Worm (Caenorhabditis elegans) whole organism, L2 larva: ENCODE data around the gene irld-7.

ENCODE experiments used
- C34F6.9 ChIP-seq: fragments of 150-350 bp; optimal IDR thresholded peaks from 2 replicates; lab custom pipeline; 2014; ENCODE audit warnings: missing biosample characterization, missing genetic modification characterization
- F13H6.1 ChIP-seq: sonication (generic microtip); optimal IDR thresholded peaks from 2 replicates; lab custom pipeline; 2016; ENCODE audit warnings: missing genetic modification characterization, missing compliant biosample characterization
- R02D3.7 ChIP-seq: fragments of 150-350 bp; optimal IDR thresholded peaks from 2 replicates; lab custom pipeline; 2014; ENCODE audit warnings: missing biosample characterization, missing genetic modification characterization
- Y55F3AM.14 ChIP-seq: fragments of 200-800 bp; sonication (Bioruptor generic); optimal IDR thresholded peaks from 2 replicates; lab custom pipeline; 2018; ENCODE audit warnings: mild to moderate bottlenecking, missing genetic modification characterization, missing compliant biosample characterization
- ZK546.5 ChIP-seq: sonication (generic microtip); optimal IDR thresholded peaks from 2 replicates; lab custom pipeline; 2017; ENCODE audit warnings: missing biosample characterization, missing genetic modification characterization
- alr-1 ChIP-seq: fragments of 150-350 bp; optimal IDR thresholded peaks from 2 replicates; lab custom pipeline; 2014; ENCODE audit warnings: missing biosample characterization, missing genetic modification characterization
- aly-2 ChIP-seq: fragments of 150-350 bp; optimal IDR thresholded peaks from 2 replicates; lab custom pipeline; 2014; ENCODE audit warnings: missing biosample characterization, missing genetic modification characterization
- ama-1 ChIP-seq: fragments of 150-350 bp; optimal IDR thresholded peaks from 2 replicates; lab custom pipeline; 2018; ENCODE audit warnings: inconsistent platforms
- blmp-1 ChIP-seq: sonication (generic microtip); optimal IDR thresholded peaks from 2 replicates; lab custom pipeline; 2017; ENCODE audit warnings: missing genetic modification characterization, mild to moderate bottlenecking, missing compliant biosample characterization, antibody characterized with exemption, moderate library complexity; ENCODE audit not compliant: insufficient read depth
- ceh-16 ChIP-seq: fragments of 150-350 bp; optimal IDR thresholded peaks from 2 replicates; lab custom pipeline; 2014; ENCODE audit warnings: missing biosample characterization, missing genetic modification characterization
- crh-2 ChIP-seq: sonication (generic microtip); optimal IDR thresholded peaks from 2 replicates; lab custom pipeline; 2017; ENCODE audit warnings: missing biosample characterization, missing genetic modification characterization
- dmd-4 ChIP-seq: sonication (generic microtip); optimal IDR thresholded peaks from 2 replicates; lab custom pipeline; 2017; ENCODE audit warnings: missing biosample characterization, missing genetic modification characterization
- elt-1 ChIP-seq: fragments of 150-350 bp; optimal IDR thresholded peaks from 2 replicates; lab custom pipeline; 2014; ENCODE audit warnings: missing biosample characterization, missing genetic modification characterization
- elt-3 ChIP-seq: sonication (generic microtip); optimal IDR thresholded peaks from 2 replicates; lab custom pipeline; 2017; ENCODE audit warnings: missing biosample characterization, missing genetic modification characterization
- fos-1 ChIP-seq: fragments of 150-350 bp; optimal IDR thresholded peaks from 2 replicates; lab custom pipeline; 2014; ENCODE audit warnings: missing biosample characterization, missing genetic modification characterization
- gmeb-1 ChIP-seq: fragments of 150-350 bp; optimal IDR thresholded peaks from 2 replicates; lab custom pipeline; 2014; ENCODE audit warnings: missing biosample characterization, missing genetic modification characterization
- lin-11 ChIP-seq: fragments of 150-350 bp; sonication (generic microtip); optimal IDR thresholded peaks from 2 replicates; lab custom pipeline; 2014; ENCODE audit warnings: missing biosample characterization, missing genetic modification characterization, inconsistent platforms, mixed read lengths
- lin-39 ChIP-seq: fragments of 150-350 bp; optimal IDR thresholded peaks from 2 replicates; lab custom pipeline; 2014; ENCODE audit warnings: missing biosample characterization, missing genetic modification reagents, missing genetic modification characterization
- lsy-2 ChIP-seq, 2 experiments: fragments of 150-350 bp in 1 of 2; sonication (generic microtip) in 1 of 2; optimal IDR thresholded peaks; 2 replicates each; lab custom pipeline; 2014 to 2017; ENCODE audit warnings: missing biosample characterization in 2 of 2, missing genetic modification characterization in 2 of 2
- mab-5 ChIP-seq: fragments of 150-350 bp; optimal IDR thresholded peaks from 2 replicates; lab custom pipeline; 2014; ENCODE audit warnings: missing biosample characterization, missing genetic modification characterization
- mdl-1 ChIP-seq, 2 experiments: fragments of 150-350 bp in 1 of 2; sonication (generic microtip) in 1 of 2; optimal IDR thresholded peaks; 2 replicates each; lab custom pipeline; 2017; ENCODE audit warnings: missing biosample characterization in 2 of 2, missing genetic modification characterization in 2 of 2
- nhr-10 ChIP-seq: sonication (generic microtip); optimal IDR thresholded peaks from 2 replicates; lab custom pipeline; 2017; ENCODE audit warnings: missing biosample characterization, missing genetic modification characterization
- nhr-11 ChIP-seq: fragments of 150-350 bp; optimal IDR thresholded peaks from 2 replicates; lab custom pipeline; 2014; ENCODE audit warnings: missing biosample characterization, missing genetic modification characterization
- nhr-12 ChIP-seq: fragments of 150-350 bp; optimal IDR thresholded peaks from 2 replicates; lab custom pipeline; 2014; ENCODE audit warnings: missing biosample characterization, missing genetic modification characterization
- nhr-21 ChIP-seq: fragments of 150-350 bp; optimal IDR thresholded peaks from 2 replicates; lab custom pipeline; 2014; ENCODE audit warnings: missing biosample characterization, missing genetic modification characterization
- nhr-23 ChIP-seq: fragments of 150-350 bp; optimal IDR thresholded peaks from 2 replicates; lab custom pipeline; 2014; ENCODE audit warnings: missing biosample characterization, missing genetic modification reagents, missing genetic modification characterization
- nhr-237 ChIP-seq: fragments of 150-350 bp; optimal IDR thresholded peaks from 2 replicates; lab custom pipeline; 2014; ENCODE audit warnings: missing biosample characterization, missing genetic modification characterization
- nhr-25 ChIP-seq: fragments of 150-350 bp; sonication (generic microtip); optimal IDR thresholded peaks from 3 replicates; lab custom pipeline; 2014; ENCODE audit warnings: missing biosample characterization, missing genetic modification characterization
- nhr-6 ChIP-seq: fragments of 150-350 bp; optimal IDR thresholded peaks from 2 replicates; lab custom pipeline; 2014; ENCODE audit warnings: missing biosample characterization, missing genetic modification characterization
- nhr-77 ChIP-seq: fragments of 150-350 bp; optimal IDR thresholded peaks from 2 replicates; lab custom pipeline; 2014; ENCODE audit warnings: missing biosample characterization, missing genetic modification characterization
- peb-1 ChIP-seq: fragments of 150-350 bp; optimal IDR thresholded peaks from 2 replicates; lab custom pipeline; 2014; ENCODE audit warnings: missing biosample characterization, missing genetic modification characterization
- sem-4 ChIP-seq: fragments of 150-350 bp; optimal IDR thresholded peaks from 2 replicates; lab custom pipeline; 2014; ENCODE audit warnings: missing biosample characterization, missing genetic modification reagents, missing genetic modification characterization
- skn-1 ChIP-seq: sonication (generic microtip); optimal IDR thresholded peaks from 2 replicates; lab custom pipeline; 2017; ENCODE audit warnings: missing biosample characterization, missing genetic modification characterization
- sma-3 ChIP-seq: sonication (generic microtip); optimal IDR thresholded peaks from 2 replicates; lab custom pipeline; 2016; ENCODE audit warnings: missing genetic modification reagents, missing genetic modification characterization, missing compliant biosample characterization
- sma-9 ChIP-seq, 2 experiments: fragments of 150-350 bp in 1 of 2; sonication (generic microtip) in 1 of 2; optimal IDR thresholded peaks; 2 replicates each; lab custom pipeline; 2014 to 2016; ENCODE audit warnings: missing genetic modification characterization in 2 of 2, mild to moderate bottlenecking in 1 of 2, missing biosample characterization in 1 of 2, missing compliant biosample characterization in 1 of 2, missing genetic modification reagents in 1 of 2, moderate library complexity in 1 of 2
- snpc-4 ChIP-seq: fragments of 150-350 bp; optimal IDR thresholded peaks from 2 replicates; lab custom pipeline; 2014; ENCODE audit warnings: missing biosample characterization, missing genetic modification characterization
- unc-39 ChIP-seq: fragments of 150-350 bp; optimal IDR thresholded peaks from 2 replicates; lab custom pipeline; 2014; ENCODE audit warnings: missing biosample characterization, missing genetic modification characterization
- unc-55 ChIP-seq: fragments of 150-350 bp; sonication (generic microtip); optimal IDR thresholded peaks from 3 replicates; lab custom pipeline; 2014; ENCODE audit warnings: missing biosample characterization, missing genetic modification reagents, missing genetic modification characterization
- unc-62 ChIP-seq: fragments of 150-350 bp; optimal IDR thresholded peaks from 2 replicates; lab custom pipeline; 2014; ENCODE audit warnings: missing biosample characterization, missing genetic modification reagents, missing genetic modification characterization
- zag-1 ChIP-seq: fragments of 150-350 bp; optimal IDR thresholded peaks from 2 replicates; lab custom pipeline; 2014; ENCODE audit warnings: missing biosample characterization, missing genetic modification characterization
- ztf-1 ChIP-seq: fragments of 200-800 bp; sonication (Bioruptor generic); conservative IDR thresholded peaks from 2 replicates; pipeline ENCODE4 v1.3.6; 2022; ENCODE audit warnings: missing genetic modification characterization, missing compliant biosample characterization
- ztf-11 ChIP-seq: sonication (generic microtip); optimal IDR thresholded peaks from 2 replicates; lab custom pipeline; 2017; ENCODE audit warnings: missing biosample characterization, missing genetic modification characterization
- ztf-4 ChIP-seq: fragments of 150-350 bp; optimal IDR thresholded peaks from 2 replicates; lab custom pipeline; 2014; ENCODE audit warnings: missing biosample characterization, missing genetic modification characterization

The irld-7 gene

ce11 chrIV:6590029-6590428, at the start of gene irld-7, which contains the start of gene lec-11:
Gene irld-7, plus strand, starts transcription at chrIV:6590360.
Gene lec-11, minus strand, starts transcription at chrIV:6590154.
- peak; percentile 93 for TF ChIP-seq fos-1 (tag; lab: Kevin White, UChicago)
- no peak for TF ChIP-seq nhr-6
- peak; percentile 25 for TF ChIP-seq sma-9 (GFP tag; optimal IDR thresholded peaks at IDR 0.05; lab: Kevin White, UChicago)
- no peak for TF ChIP-seq sma-9 (tag; optimal IDR thresholded peaks at IDR 0.05; lab: Kevin White, UChicago)

ce11 chrIV:6541435-6541834, 48.7 kb upstream of the irld-7 start, which contains the start of gene C01G5.25:
Gene C01G5.25, plus strand, starts transcription at chrIV:6541684.
- TF ChIP-seq unc-55 (GFP tag; lab: Kevin White, UChicago) (peak; percentile 50), ama-1 (no peak), lsy-2 (tag; optimal IDR thresholded peaks at IDR 0.05; lab: Kevin White, UChicago) (peak in 1 of 2 experiments; percentile 9)

DNA sequence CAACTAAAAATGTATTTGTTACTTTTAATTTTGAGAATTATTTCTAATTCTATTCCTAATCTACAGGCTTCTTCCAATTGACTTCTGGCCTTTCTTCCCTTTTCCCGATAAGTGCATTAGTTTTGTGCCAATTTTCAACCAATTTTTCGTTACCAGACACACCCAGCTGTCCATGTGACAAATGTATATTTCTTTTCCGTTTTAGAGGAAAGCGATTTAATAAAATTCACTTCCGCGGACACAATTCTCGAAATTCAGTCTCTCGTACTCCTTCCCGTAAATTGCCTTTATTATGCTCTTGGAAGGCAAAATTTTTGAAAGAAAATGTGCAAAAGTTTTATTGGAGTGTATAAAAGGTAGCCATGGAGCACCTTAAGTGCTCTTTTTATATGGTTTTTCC, 47.2 kb upstream of the irld-7 start:
- peak; percentile 7 for TF ChIP-seq C34F6.9
- peak in 1 of 2 experiments; percentile 13 for TF ChIP-seq lsy-2 (tag; optimal IDR thresholded peaks at IDR 0.05; lab: Kevin White, UChicago)
- peak; percentile 27 for TF ChIP-seq sma-9 (GFP tag; optimal IDR thresholded peaks at IDR 0.05; lab: Kevin White, UChicago)
- no peak for TF ChIP-seq sma-9 (tag; optimal IDR thresholded peaks at IDR 0.05; lab: Kevin White, UChicago)
- no peak for TF ChIP-seq sma-3 (GFP tag; lab: Kevin White, UChicago)
- TF ChIP-seq unc-62 (GFP tag; lab: Kevin White, UChicago), result no peak
- TF ChIP-seq zag-1 (tag; lab: Kevin White, UChicago), result no peak
- TF ChIP-seq ztf-4 (tag; lab: Kevin White, UChicago), result no peak

ce11 chrIV:6547397-6547796, 42.8 kb upstream of the irld-7 start:
- TF ChIP-seq C34F6.9, result no peak
- TF ChIP-seq lin-39 (tag; lab: Kevin White, UChicago), result peak; percentile 11
- no peak for TF ChIP-seq peb-1
- peak; percentile 0 for TF ChIP-seq zag-1 (tag; lab: Kevin White, UChicago)

ce11 chrIV:6548609-6549008, 41.6 kb upstream of the irld-7 start, which contains the start of gene fan-1:
Gene fan-1, plus strand, starts transcription at chrIV:6548686.
- TF ChIP-seq nhr-21, result peak; percentile 23
- TF ChIP-seq mdl-1 (tag; optimal IDR thresholded peaks at IDR 0.05; lab: Kevin White, UChicago), result no peak
- peak; percentile 9 for TF ChIP-seq nhr-25
- no peak for TF ChIP-seq nhr-77
- TF ChIP-seq F13H6.1 (tag; lab: Kevin White, UChicago), result peak; percentile 38
- no peak for TF ChIP-seq nhr-6
- no peak for TF ChIP-seq nhr-23 (tag; lab: Kevin White, UChicago)
- TF ChIP-seq alr-1 (tag; lab: Kevin White, UChicago), result no peak
- no peak for TF ChIP-seq nhr-11 (tag; lab: Kevin White, UChicago)
- no peak for TF ChIP-seq nhr-10
- peak; percentile 93 for TF ChIP-seq unc-55 (GFP tag; lab: Kevin White, UChicago)
- peak; percentile 20 for TF ChIP-seq sem-4 (tag; lab: Kevin White, UChicago)
- no peak for TF ChIP-seq ceh-16 (tag; lab: Kevin White, UChicago)
- peak; percentile 5 for TF ChIP-seq snpc-4
- no peak for TF ChIP-seq blmp-1 (tag; lab: Kevin White, UChicago)
- no peak for TF ChIP-seq ZK546.5 (tag; lab: Kevin White, UChicago)
- peak; percentile 23 for TF ChIP-seq fos-1 (tag; lab: Kevin White, UChicago)
- TF ChIP-seq ztf-1, result no peak
- peak; percentile 72 for TF ChIP-seq sma-9 (GFP tag; optimal IDR thresholded peaks at IDR 0.05; lab: Kevin White, UChicago)
- TF ChIP-seq sma-9 (tag; optimal IDR thresholded peaks at IDR 0.05; lab: Kevin White, UChicago), result no peak
- no peak for TF ChIP-seq ztf-4 (tag; lab: Kevin White, UChicago)
- no peak for TF ChIP-seq dmd-4 (tag; lab: Kevin White, UChicago)
- TF ChIP-seq sma-3 (GFP tag; lab: Kevin White, UChicago), result peak; percentile 39
- no peak for TF ChIP-seq lin-11
- TF ChIP-seq lsy-2 (tag; optimal IDR thresholded peaks at IDR 0.05; lab: Kevin White, UChicago), result peak; percentile 43 to 80
- peak; percentile 70 for TF ChIP-seq C34F6.9
- no peak for TF ChIP-seq nhr-12
- TF ChIP-seq elt-1 (tag; lab: Kevin White, UChicago), result no peak
- no peak for TF ChIP-seq elt-3 (tag; lab: Kevin White, UChicago)
- TF ChIP-seq unc-62 (GFP tag; lab: Kevin White, UChicago), result no peak
- TF ChIP-seq crh-2, result peak; percentile 30
- TF ChIP-seq skn-1 (tag; lab: Kevin White, UChicago), result no peak
- TF ChIP-seq mab-5, result no peak
- TF ChIP-seq unc-39, result no peak
- TF ChIP-seq ztf-11 (tag; lab: Kevin White, UChicago), result no peak
- TF ChIP-seq R02D3.7 (tag; lab: Kevin White, UChicago), result no peak
- TF ChIP-seq aly-2, result no peak
- no peak for TF ChIP-seq nhr-237 (tag; lab: Kevin White, UChicago)
- no peak for TF ChIP-seq peb-1
- TF ChIP-seq Y55F3AM.14 (GFP tag; lab: Kevin White, UChicago), result no peak
- TF ChIP-seq gmeb-1, result peak; percentile 97
- no peak for TF ChIP-seq lin-39 (tag; lab: Kevin White, UChicago)
- no peak for TF ChIP-seq ama-1
